Worm (Caenorhabditis elegans) whole organism, young adult: ENCODE measurements around the gene tag-273.

Experiments used
- F49E8.2 ChIP-seq: sonication (generic microtip); optimal IDR thresholded peaks from 3 replicates; lab custom pipeline; 2017; ENCODE audit warnings: missing genetic modification characterization, mild to moderate bottlenecking, missing compliant biosample characterization, antibody characterized with exemption, moderate library complexity; ENCODE audit not compliant: insufficient read depth
- Y67H2A.10 ChIP-seq: fragments of 200-800 bp; sonication (Bioruptor generic); conservative IDR thresholded peaks from 2 replicates; pipeline ENCODE4 v1.3.6; 2022; ENCODE audit warnings: missing genetic modification reagents, missing genetic modification characterization, missing compliant biosample characterization
- attf-5 ChIP-seq: fragments of 200-800 bp; sonication (Bioruptor generic); optimal IDR thresholded peaks from 2 replicates; lab custom pipeline; 2018; ENCODE audit warnings: mild to moderate bottlenecking, missing genetic modification characterization, missing compliant biosample characterization
- ets-4 ChIP-seq: fragments of 200-800 bp; sonication (Bioruptor generic); optimal IDR thresholded peaks from 2 replicates; lab custom pipeline; 2018; ENCODE audit warnings: mild to moderate bottlenecking, missing genetic modification characterization, missing compliant biosample characterization
- lsy-27 ChIP-seq: sonication (generic microtip); optimal IDR thresholded peaks from 2 replicates; lab custom pipeline; 2017; ENCODE audit warnings: missing genetic modification characterization, mild to moderate bottlenecking, missing compliant biosample characterization, antibody characterized with exemption, missing genotype, borderline replicate concordance; ENCODE audit not compliant: insufficient read depth
- nhr-179 ChIP-seq: sonication (generic microtip); optimal IDR thresholded peaks from 2 replicates; lab custom pipeline; 2016; ENCODE audit warnings: mild to moderate bottlenecking, missing genetic modification characterization, missing compliant biosample characterization
- pha-4 ChIP-seq: fragments of 150-350 bp; sonication (generic microtip); optimal IDR thresholded peaks from 2 replicates; lab custom pipeline; 2014; ENCODE audit warnings: missing biosample characterization, missing genetic modification reagents, missing genetic modification characterization
- rec-8 ChIP-seq, 2 experiments: sonication (generic microtip); optimal IDR thresholded peaks; 2 replicates each; lab custom pipeline; 2016; ENCODE audit warnings: mild to moderate bottlenecking in 2 of 2, missing genetic modification characterization in 2 of 2, missing genetic modification reagents in 2 of 2, missing genotype in 2 of 2, missing biosample characterization in 1 of 2, missing compliant biosample characterization in 1 of 2, moderate library complexity in 1 of 2

DNA sequence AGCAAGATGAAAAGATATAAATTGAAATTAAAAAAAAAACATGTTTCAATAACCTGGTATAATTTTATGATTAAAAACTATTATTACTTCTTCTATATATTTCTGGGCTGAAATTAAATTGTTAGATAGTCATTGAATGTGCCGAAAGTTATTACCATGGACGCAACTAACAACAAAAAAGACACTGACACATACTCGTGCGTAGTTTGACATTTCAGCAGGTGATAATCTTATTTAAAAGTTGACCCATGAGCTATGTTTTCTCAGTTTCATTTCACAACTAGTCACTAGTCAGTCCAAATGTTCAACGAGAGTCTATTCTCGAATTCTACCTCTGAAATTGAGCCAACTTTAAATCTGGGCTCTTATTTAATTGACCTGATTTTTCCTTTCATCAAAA is 23.8 kb upstream of the tag-273 start, which contains the start of gene T27E7.3:
- no peak for TF ChIP-seq nhr-179
- TF ChIP-seq pha-4 (tag; lab: Kevin White, UChicago): no peak
- TF ChIP-seq attf-5: no peak
- TF ChIP-seq F49E8.2 (tag; lab: Kevin White, UChicago): no peak
- no peak for TF ChIP-seq lsy-27
- TF ChIP-seq ets-4: no peak
- no peak for TF ChIP-seq rec-8 (tag; optimal IDR thresholded peaks at IDR 0.05; lab: Kevin White, UChicago)
- no peak for TF ChIP-seq Y67H2A.10 (GFP tag; lab: Robert Waterston, UW)
